Fruit fly (Drosophila melanogaster) whole organism, embryonic: ENCODE measurements around the gene SamDC.

Experiments
- Adf1 ChIP-seq: fragments of 200-800 bp; sonication (Bioruptor generic); IDR thresholded peaks from 2 replicates; pipeline ENCODE4 v1.3.6; 2022; ENCODE audit warnings: missing biosample characterization, missing genetic modification characterization
- CG1024 ChIP-seq: fragments of 200-800 bp; sonication (Bioruptor generic); IDR thresholded peaks from 2 replicates; pipeline ENCODE4 v1.3.6; 2022; ENCODE audit warnings: missing biosample characterization, missing genetic modification characterization
- CG12769 ChIP-seq: fragments of 200-800 bp; sonication (Bioruptor generic); optimal IDR thresholded peaks from 2 replicates; lab custom pipeline; 2019; ENCODE audit warnings: missing biosample characterization, mild to moderate bottlenecking, missing genetic modification characterization, moderate library complexity
- CG14710 ChIP-seq: fragments of 200-800 bp; sonication (Bioruptor generic); optimal IDR thresholded peaks from 3 replicates; lab custom pipeline; 2019; ENCODE audit warnings: missing biosample characterization, mild to moderate bottlenecking, missing genetic modification characterization, moderate library complexity
- CG18476 ChIP-seq: fragments of 200-800 bp; sonication (Bioruptor generic); optimal IDR thresholded peaks from 2 replicates; lab custom pipeline; 2016; ENCODE audit warnings: missing biosample characterization, mild to moderate bottlenecking, missing genetic modification characterization
- CG31365 ChIP-seq: fragments of 200-800 bp; sonication (Bioruptor generic); optimal IDR thresholded peaks from 2 replicates; lab custom pipeline; 2018; ENCODE audit warnings: missing biosample characterization, mild to moderate bottlenecking, missing genetic modification characterization
- CG32532 ChIP-seq: fragments of 200-800 bp; sonication (Bioruptor generic); IDR thresholded peaks from 2 replicates; pipeline ENCODE4 v1.3.6; 2022; ENCODE audit warnings: missing biosample characterization, missing genetic modification characterization
- CG32767 ChIP-seq: fragments of 200-800 bp; sonication (Bioruptor generic); IDR thresholded peaks from 2 replicates; pipeline ENCODE4 v1.3.6; 2022; ENCODE audit warnings: missing biosample characterization, missing genetic modification characterization
- CG4282 ChIP-seq: fragments of 200-800 bp; sonication (Bioruptor generic); optimal IDR thresholded peaks from 2 replicates; lab custom pipeline; 2016; ENCODE audit warnings: missing biosample characterization, missing genetic modification characterization
- CG4360 ChIP-seq: fragments of 200-800 bp; sonication (Bioruptor generic); IDR thresholded peaks from 2 replicates; pipeline ENCODE4 v1.3.6; 2022; ENCODE audit warnings: missing biosample characterization, missing genetic modification characterization
- CG43689 ChIP-seq: fragments of 200-800 bp; sonication (Bioruptor generic); IDR thresholded peaks from 2 replicates; pipeline ENCODE4 v1.3.6; 2022; ENCODE audit warnings: missing biosample characterization, missing genetic modification characterization
- CG4404 ChIP-seq: fragments of 200-800 bp; sonication (Bioruptor generic); IDR thresholded peaks from 2 replicates; pipeline ENCODE4 v1.3.6; 2022; ENCODE audit warnings: missing biosample characterization, missing genetic modification characterization
- CG6683 ChIP-seq: fragments of 200-800 bp; sonication (Bioruptor generic); optimal IDR thresholded peaks from 2 replicates; lab custom pipeline; 2017; ENCODE audit warnings: missing biosample characterization, mild to moderate bottlenecking, missing genetic modification characterization, missing genetic modification reagents
- CG7745 ChIP-seq: fragments of 200-800 bp; sonication (Bioruptor generic); optimal IDR thresholded peaks from 2 replicates; lab custom pipeline; 2018; ENCODE audit warnings: missing biosample characterization, mild to moderate bottlenecking, missing genetic modification characterization, moderate library complexity
- Dbx ChIP-seq: fragments of 200-800 bp; sonication (Bioruptor generic); IDR thresholded peaks from 3 replicates; pipeline ENCODE4 v1.3.6; 2022; ENCODE audit warnings: missing biosample characterization, missing genetic modification characterization
- Dek ChIP-seq: fragments of 200-800 bp; sonication (Bioruptor generic); optimal IDR thresholded peaks from 3 replicates; lab custom pipeline; 2019; ENCODE audit warnings: missing biosample characterization, mild to moderate bottlenecking, missing genetic modification characterization, moderate library complexity
- Drgx ChIP-seq: fragments of 200-800 bp; sonication (Bioruptor generic); IDR thresholded peaks from 2 replicates; pipeline ENCODE4 v1.3.6; 2022; ENCODE audit warnings: missing biosample characterization, missing genetic modification characterization
- Fer2 ChIP-seq: fragments of 200-800 bp; sonication (Bioruptor generic); optimal IDR thresholded peaks from 2 replicates; lab custom pipeline; 2018; ENCODE audit warnings: missing biosample characterization, mild to moderate bottlenecking, missing genetic modification characterization, moderate library complexity
- HLHmδ ChIP-seq: fragments of 200-800 bp; sonication (Bioruptor generic); optimal IDR thresholded peaks from 2 replicates; lab custom pipeline; 2018; ENCODE audit warnings: missing biosample characterization, mild to moderate bottlenecking, missing genetic modification characterization, moderate library complexity
- Hmx ChIP-seq: fragments of 200-800 bp; sonication (Bioruptor generic); optimal IDR thresholded peaks from 2 replicates; lab custom pipeline; 2016; ENCODE audit warnings: missing biosample characterization, missing genetic modification characterization
- Hr39 ChIP-seq: fragments of >200 bp; optimal IDR thresholded peaks from 2 replicates; lab custom pipeline; 2017
- MESR4 ChIP-seq: fragments of 200-800 bp; sonication (Bioruptor generic); optimal IDR thresholded peaks from 2 replicates; lab custom pipeline; 2018; ENCODE audit warnings: missing biosample characterization, mild to moderate bottlenecking, missing genetic modification characterization, moderate library complexity
- Med ChIP-seq: fragments of 200-800 bp; sonication (Bioruptor generic); peaks from one replicate; lab custom pipeline; 2016; ENCODE audit warnings: missing biosample characterization, missing genetic modification characterization, mild to moderate bottlenecking, inconsistent platforms, moderate library complexity
- Mrtf ChIP-seq: fragments of 200-800 bp; sonication (Bioruptor generic); IDR thresholded peaks from 3 replicates; pipeline ENCODE4 v1.3.6; 2022; ENCODE audit warnings: missing biosample characterization, missing genetic modification characterization
- Nf-YA ChIP-seq: fragments of 200-800 bp; sonication (Bioruptor generic); IDR thresholded peaks from 2 replicates; pipeline ENCODE4 v1.3.6; 2022; ENCODE audit warnings: missing biosample characterization, missing genetic modification characterization
- Nf-YB ChIP-seq: fragments of 200-800 bp; sonication (Bioruptor generic); optimal IDR thresholded peaks from 3 replicates; lab custom pipeline; 2019; ENCODE audit warnings: missing biosample characterization, mild to moderate bottlenecking, missing genetic modification characterization, moderate library complexity
- Scr ChIP-seq: fragments of 200-800 bp; sonication (Bioruptor generic); IDR thresholded peaks from 2 replicates; pipeline ENCODE4 v1.3.6; 2022; ENCODE audit warnings: missing biosample characterization, missing genetic modification characterization; ENCODE audit not compliant: partially characterized antibody
- Spps ChIP-seq: fragments of 200-800 bp; sonication (Bioruptor generic); optimal IDR thresholded peaks from 2 replicates; lab custom pipeline; 2018; ENCODE audit warnings: missing biosample characterization, mild to moderate bottlenecking, missing genetic modification characterization
- Ssrp ChIP-seq: fragments of 200-800 bp; sonication (Bioruptor generic); optimal IDR thresholded peaks from 2 replicates; lab custom pipeline; 2018; ENCODE audit warnings: missing biosample characterization, mild to moderate bottlenecking, missing genetic modification characterization, moderate library complexity
- bbx ChIP-seq: fragments of 200-800 bp; sonication (Bioruptor generic); IDR thresholded peaks from 2 replicates; pipeline ENCODE4 v1.3.6; 2022; ENCODE audit warnings: missing biosample characterization, missing genetic modification characterization; ENCODE audit not compliant: partially characterized antibody
- bcd ChIP-seq: fragments of 200-800 bp; sonication (Bioruptor generic); optimal IDR thresholded peaks from 2 replicates; lab custom pipeline; 2017; ENCODE audit warnings: missing biosample characterization, mild to moderate bottlenecking, missing genetic modification characterization
- br ChIP-seq: fragments of >200 bp; optimal IDR thresholded peaks from 2 replicates; lab custom pipeline; 2017
- cad ChIP-seq: fragments of >200 bp; optimal IDR thresholded peaks from 2 replicates; lab custom pipeline; 2017; ENCODE audit warnings: missing biosample characterization, missing genetic modification characterization
- cas ChIP-seq: fragments of 200-800 bp; sonication (Bioruptor generic); IDR thresholded peaks from 2 replicates; pipeline ENCODE4 v1.3.6; 2022; ENCODE audit warnings: missing biosample characterization, missing genetic modification characterization
- ci ChIP-seq: fragments of 200-800 bp; sonication (Bioruptor generic); IDR thresholded peaks from 3 replicates; pipeline ENCODE4 v1.3.6; 2022; ENCODE audit warnings: missing biosample characterization, missing genetic modification characterization
- crol ChIP-seq: fragments of 200-800 bp; sonication (Bioruptor generic); IDR thresholded peaks from 2 replicates; pipeline ENCODE4 v1.3.6; 2022; ENCODE audit warnings: missing biosample characterization, missing genetic modification characterization
- dm ChIP-seq: fragments of 200-800 bp; sonication (Bioruptor generic); optimal IDR thresholded peaks from 3 replicates; lab custom pipeline; 2016; ENCODE audit warnings: missing biosample characterization, missing genetic modification characterization
- dmrt99B ChIP-seq: fragments of 200-800 bp; sonication (Bioruptor generic); optimal IDR thresholded peaks from 2 replicates; lab custom pipeline; 2018; ENCODE audit warnings: missing biosample characterization, mild to moderate bottlenecking, missing genetic modification characterization, moderate library complexity
- ewg ChIP-seq: fragments of 200-800 bp; sonication (Bioruptor generic); optimal IDR thresholded peaks from 3 replicates; lab custom pipeline; 2017; ENCODE audit warnings: mild to moderate bottlenecking, missing biosample characterization, missing genetic modification reagents, missing genetic modification characterization
- ftz-f1 ChIP-seq: fragments of 200-800 bp; sonication (Bioruptor generic); optimal IDR thresholded peaks from 2 replicates; lab custom pipeline; 2016; ENCODE audit warnings: missing biosample characterization, missing genetic modification characterization
- gem ChIP-seq: fragments of 200-800 bp; sonication (Bioruptor generic); optimal IDR thresholded peaks from 2 replicates; lab custom pipeline; 2019; ENCODE audit warnings: missing biosample characterization, mild to moderate bottlenecking, missing genetic modification characterization, moderate library complexity
- gro ChIP-seq: fragments of 200-800 bp; sonication (Bioruptor generic); optimal IDR thresholded peaks from 2 replicates; lab custom pipeline; 2016; ENCODE audit warnings: missing biosample characterization, missing genetic modification characterization
- gsb ChIP-seq: fragments of 200-800 bp; sonication (Bioruptor generic); IDR thresholded peaks from 2 replicates; pipeline ENCODE4 v1.3.6; 2022; ENCODE audit warnings: missing biosample characterization, missing genetic modification characterization
- hkb ChIP-seq, 2 experiments: fragments of 200-800 bp in 1 of 2; fragments of >200 bp in 1 of 2; sonication (Bioruptor generic) in 1 of 2; IDR thresholded peaks in 1 of 2; optimal IDR thresholded peaks in 1 of 2; 2 replicates each; pipeline versions ENCODE4 v1.3.6 to Lab custom; 2017 to 2022; ENCODE audit warnings: missing biosample characterization in 1 of 2, missing genetic modification characterization in 1 of 2
- lola ChIP-seq, 3 experiments: fragments of >200 bp in 2 of 3; fragments of 200-800 bp in 1 of 3; sonication (Bioruptor generic) in 1 of 3; optimal IDR thresholded peaks; 2 replicates each; lab custom pipeline; 2017 to 2019; ENCODE audit warnings: missing biosample characterization in 3 of 3, missing genetic modification characterization in 3 of 3, mild to moderate bottlenecking in 1 of 3, moderate library complexity in 1 of 3
- mam ChIP-seq: fragments of 200-800 bp; sonication (Bioruptor generic); optimal IDR thresholded peaks from 3 replicates; lab custom pipeline; 2016; ENCODE audit warnings: missing biosample characterization, missing genetic modification characterization
- pb ChIP-seq: fragments of 200-800 bp; sonication (Bioruptor generic); optimal IDR thresholded peaks from 3 replicates; lab custom pipeline; 2016; ENCODE audit warnings: missing biosample characterization, missing genetic modification characterization
- ranshi ChIP-seq: fragments of 200-800 bp; sonication (Bioruptor generic); IDR thresholded peaks from 2 replicates; pipeline ENCODE4 v1.3.6; 2022; ENCODE audit warnings: missing biosample characterization, missing genetic modification characterization
- slou ChIP-seq: fragments of 200-800 bp; sonication (Bioruptor generic); optimal IDR thresholded peaks from 3 replicates; lab custom pipeline; 2016; ENCODE audit warnings: missing biosample characterization, missing genetic modification characterization
- twi ChIP-seq: fragments of 200-800 bp; optimal IDR thresholded peaks from 2 replicates; lab custom pipeline; 2019; ENCODE audit warnings: missing biosample characterization, mild to moderate bottlenecking, missing genetic modification characterization, moderate library complexity
- vfl ChIP-seq: fragments of 200-800 bp; sonication (Bioruptor generic); optimal IDR thresholded peaks from 2 replicates; lab custom pipeline; 2016; ENCODE audit warnings: missing biosample characterization, missing genetic modification characterization

The SamDC gene

dm6 chr2L:10292066-10292560, 47.1 kb upstream of the SamDC start, which contains the start of gene Ufd4 (continued):
- peak; percentile 8 for TF ChIP-seq dm (GFP tag; lab: Kevin White, UChicago)
- no peak for TF ChIP-seq hkb (optimal IDR thresholded peaks at IDR 0.05; lab: Kevin White, UChicago)
- peak; percentile 84 for TF ChIP-seq hkb (GFP tag; IDR thresholded peaks at IDR 0.05; lab: Robert Waterston, UW)
- peak; percentile 52; the same call in 1 of the 2 replicates for TF ChIP-seq CG4360
- TF ChIP-seq slou (GFP tag; lab: Kevin White, UChicago), result no peak
- peak; percentile 68 for TF ChIP-seq Ssrp (tag; lab: Kevin White, UChicago)
- TF ChIP-seq ewg (GFP tag; lab: Kevin White, UChicago), result no peak
- peak; percentile 24 for TF ChIP-seq CG6683 (GFP tag; lab: Kevin White, UChicago)
- peak; percentile 44; the same call in 1 of the 2 replicates for TF ChIP-seq Nf-YA (GFP tag; lab: Robert Waterston, UW)
- no peak for TF ChIP-seq Fer2 (tag; lab: Kevin White, UChicago)
- no peak for TF ChIP-seq br (lab: Kevin White, UChicago)
- peak; percentile 75 for TF ChIP-seq gro
- TF ChIP-seq Dek (tag; lab: Kevin White, UChicago), result no peak
- no peak for TF ChIP-seq gsb (GFP tag; lab: Robert Waterston, UW)
- no peak for TF ChIP-seq dmrt99B
- TF ChIP-seq CG7745, result peak; percentile 7
- no peak for TF ChIP-seq cad (GFP tag; lab: Kevin White, UChicago)
- TF ChIP-seq twi (tag; lab: Kevin White, UChicago), result no peak
- TF ChIP-seq ci (GFP tag; lab: Robert Waterston, UW), result no peak; the same call in 2 of the 3 replicates
- TF ChIP-seq pb (GFP tag; lab: Kevin White, UChicago), result no peak
- no peak for TF ChIP-seq CG4404 (GFP tag; lab: Robert Waterston, UW)
- TF ChIP-seq CG12769, result no peak
- TF ChIP-seq CG1024 (GFP tag; lab: Robert Waterston, UW), result peak; percentile 80; the same call in 1 of the 2 replicates
- no peak for TF ChIP-seq Hmx (GFP tag; lab: Kevin White, UChicago)
- no peak for TF ChIP-seq crol
- TF ChIP-seq Adf1 (GFP tag; lab: Robert Waterston, UW), result no peak
- no peak; the same call in 2 of the 3 replicates for TF ChIP-seq Mrtf (GFP tag; lab: Robert Waterston, UW)
- peak; percentile 55 for TF ChIP-seq Scr (GFP tag; lab: Robert Waterston, UW)
- TF ChIP-seq CG18476 (GFP tag; lab: Kevin White, UChicago), result peak; percentile 69
- TF ChIP-seq vfl (GFP tag; lab: Kevin White, UChicago), result peak; percentile 46
- no peak for TF ChIP-seq bcd (GFP tag; lab: Kevin White, UChicago)
- peak; percentile 43 for TF ChIP-seq Spps (tag; lab: Kevin White, UChicago)
- TF ChIP-seq Drgx (GFP tag; lab: Robert Waterston, UW), result no peak
- TF ChIP-seq lola (GFP tag; optimal IDR thresholded peaks at IDR 0.05; lab: Kevin White, UChicago), result peak in 1 of 3 experiments; percentile 66
- TF ChIP-seq MESR4 (GFP tag; lab: Kevin White, UChicago), result peak; percentile 77
- no peak for TF ChIP-seq CG43689 (GFP tag; lab: Robert Waterston, UW)
- peak; percentile 51 for TF ChIP-seq Nf-YB
- TF ChIP-seq CG32767 (GFP tag; lab: Robert Waterston, UW), result peak; percentile 50; the same call in 1 of the 2 replicates
- no peak for TF ChIP-seq gem (tag; lab: Kevin White, UChicago)
- TF ChIP-seq cas (GFP tag; lab: Robert Waterston, UW), result no peak
- no peak; the same call in 1 of the 2 replicates for TF ChIP-seq ranshi (GFP tag; lab: Robert Waterston, UW)
- no peak; the same call in 1 of the 2 replicates for TF ChIP-seq CG32532
- TF ChIP-seq Med (GFP tag; lab: Kevin White, UChicago), result peak; percentile 95
- no peak for TF ChIP-seq Hr39
- peak; percentile 66 for TF ChIP-seq CG14710 (tag; lab: Kevin White, UChicago)
- TF ChIP-seq ftz-f1, result no peak
- TF ChIP-seq Dbx, result peak; percentile 68; the same call in 1 of the 3 replicates
- TF ChIP-seq CG31365 (tag; lab: Kevin White, UChicago), result no peak
- no peak for TF ChIP-seq CG4282
- no peak for TF ChIP-seq HLHmδ (GFP tag; lab: Kevin White, UChicago)
- TF ChIP-seq bbx (GFP tag; lab: Robert Waterston, UW), result peak; percentile 61; the same call in 1 of the 2 replicates
- peak; percentile 62 for TF ChIP-seq mam (GFP tag; lab: Kevin White, UChicago)
